Fruit fly (Drosophila melanogaster) whole organism, embryonic: ENCODE measurements around the gene CG12643.

ENCODE experiments used
- ATbp ChIP-seq: fragments of 200-800 bp; sonication (Bioruptor generic); optimal IDR thresholded peaks from 2 replicates; lab custom pipeline; 2017; ENCODE audit warnings: missing biosample characterization, mild to moderate bottlenecking, missing genetic modification characterization, missing genetic modification reagents
- Bdp1 ChIP-seq: fragments of 200-800 bp; sonication (Bioruptor generic); optimal IDR thresholded peaks from 3 replicates; lab custom pipeline; 2016; ENCODE audit warnings: missing biosample characterization, missing genetic modification characterization
- CG10267 ChIP-seq: fragments of 200-800 bp; sonication (Bioruptor generic); optimal IDR thresholded peaks from 2 replicates; lab custom pipeline; 2018; ENCODE audit warnings: missing biosample characterization, mild to moderate bottlenecking, missing genetic modification characterization, moderate library complexity
- CG30403 ChIP-seq: fragments of 200-800 bp; sonication (Bioruptor generic); optimal IDR thresholded peaks from 3 replicates; lab custom pipeline; 2016; ENCODE audit warnings: missing biosample characterization, missing genetic modification characterization
- D19A ChIP-seq: fragments of 200-800 bp; optimal IDR thresholded peaks from 3 replicates; lab custom pipeline; 2019; ENCODE audit warnings: missing biosample characterization, mild to moderate bottlenecking, missing genetic modification characterization, moderate library complexity
- Dref ChIP-seq: fragments of 200-800 bp; sonication (Bioruptor generic); IDR thresholded peaks from 2 replicates; pipeline ENCODE4 v1.3.6; 2022; ENCODE audit warnings: missing biosample characterization, missing genetic modification characterization
- Poxn ChIP-seq: fragments of 200-800 bp; sonication (Bioruptor generic); IDR thresholded peaks from 2 replicates; pipeline ENCODE4 v1.3.6; 2022; ENCODE audit warnings: missing biosample characterization, missing genetic modification characterization
- fd64A ChIP-seq: fragments of 200-800 bp; sonication (Bioruptor generic); optimal IDR thresholded peaks from 3 replicates; lab custom pipeline; 2018; ENCODE audit warnings: missing biosample characterization, mild to moderate bottlenecking, missing genetic modification characterization
- pzg ChIP-seq: fragments of 200-800 bp; sonication (Bioruptor generic); optimal IDR thresholded peaks from 3 replicates; lab custom pipeline; 2018; ENCODE audit warnings: missing biosample characterization, mild to moderate bottlenecking, missing genetic modification characterization, moderate library complexity

- TF ChIP-seq Poxn (GFP tag; lab: Robert Waterston, UW) (no peak), CG10267 (tag; lab: Kevin White, UChicago) (no peak), ATbp (no peak), Dref (no peak), CG30403 (GFP tag; lab: Kevin White, UChicago) (no peak), fd64A (GFP tag; lab: Kevin White, UChicago) (no peak), D19A (tag; lab: Kevin White, UChicago) (no peak), Bdp1 (GFP tag; lab: Kevin White, UChicago) (no peak), pzg (GFP tag; lab: Kevin White, UChicago) (no peak)
Observed at dm6 chrX:10259524-10259923, 5.5 kb downstream of the CG12643 start.
